Worm (Caenorhabditis elegans) whole organism, L4 larva: ENCODE measurements around the gene rnf-113.

Experiments used
- F44E2.7 ChIP-seq: fragments of 200-800 bp; sonication (Bioruptor generic); IDR thresholded peaks from 2 replicates; pipeline ENCODE4 v2.1.2; 2022; ENCODE audit warnings: missing genetic modification characterization, missing compliant biosample characterization
- F49E8.2 ChIP-seq: sonication (generic microtip); optimal IDR thresholded peaks from 2 replicates; lab custom pipeline; 2016; ENCODE audit warnings: missing compliant biosample characterization, mild to moderate bottlenecking, missing genetic modification characterization, borderline replicate concordance
- R02D3.7 ChIP-seq: fragments of 150-350 bp; sonication (generic microtip); optimal IDR thresholded peaks from 3 replicates; lab custom pipeline; 2014; ENCODE audit warnings: missing biosample characterization, missing genetic modification characterization
- ZK337.2 ChIP-seq: fragments of 200-800 bp; sonication (Bioruptor generic); IDR thresholded peaks from 2 replicates; pipeline ENCODE4 v1.3.6; 2022; ENCODE audit warnings: missing genetic modification reagents, missing genetic modification characterization, missing compliant biosample characterization
- aha-1 ChIP-seq: fragments of 150-350 bp; peaks from one replicate; lab custom pipeline; 2014; ENCODE audit warnings: missing biosample characterization, missing genetic modification characterization
- aly-2 ChIP-seq: sonication (generic microtip); optimal IDR thresholded peaks from 2 replicates; lab custom pipeline; 2018; ENCODE audit warnings: missing biosample characterization, missing genetic modification characterization
- arid-1 ChIP-seq: fragments of 200-800 bp; sonication (Bioruptor generic); conservative IDR thresholded peaks from 2 replicates; pipeline ENCODE4 v1.3.6; 2022; ENCODE audit warnings: missing genetic modification reagents, missing genetic modification characterization, missing compliant biosample characterization
- attf-4 ChIP-seq: sonication (generic microtip); optimal IDR thresholded peaks from 3 replicates; lab custom pipeline; 2017; ENCODE audit warnings: missing biosample characterization, missing genetic modification characterization
- ceh-20 ChIP-seq: fragments of 200-800 bp; sonication (Bioruptor generic); IDR thresholded peaks from 2 replicates; pipeline ENCODE4 v1.3.6; 2022; ENCODE audit warnings: missing genetic modification reagents, missing genetic modification characterization, missing compliant biosample characterization
- ceh-28 ChIP-seq: fragments of 150-350 bp; optimal IDR thresholded peaks from 2 replicates; lab custom pipeline; 2014; ENCODE audit warnings: missing biosample characterization, missing genetic modification reagents, missing genetic modification characterization
- ceh-62 ChIP-seq: sonication (generic microtip); optimal IDR thresholded peaks from 2 replicates; lab custom pipeline; 2017; ENCODE audit warnings: missing biosample characterization, missing genetic modification characterization
- ceh-82 ChIP-seq: sonication (generic microtip); optimal IDR thresholded peaks from 2 replicates; lab custom pipeline; 2017; ENCODE audit warnings: missing biosample characterization, missing genetic modification characterization
- daf-12 ChIP-seq: fragments of 150-350 bp; optimal IDR thresholded peaks from 2 replicates; lab custom pipeline; 2014; ENCODE audit warnings: missing biosample characterization, missing genetic modification reagents, missing genetic modification characterization
- daf-16 ChIP-seq, 3 experiments: sonication (generic microtip); optimal IDR thresholded peaks; 2 replicates each; lab custom pipeline; 2016 to 2017; ENCODE audit warnings: missing genetic modification characterization in 3 of 3, missing genetic modification reagents in 3 of 3, mild to moderate bottlenecking in 2 of 3, missing compliant biosample characterization in 2 of 3, missing biosample characterization in 1 of 3, moderate library complexity in 1 of 3
- dmd-8 ChIP-seq: fragments of 200-800 bp; sonication (Bioruptor generic); IDR thresholded peaks from 2 replicates; pipeline ENCODE4 v1.3.6; 2022; ENCODE audit warnings: missing genetic modification characterization, missing compliant biosample characterization
- duxl-1 ChIP-seq: sonication (generic microtip); optimal IDR thresholded peaks from 2 replicates; lab custom pipeline; 2016; ENCODE audit warnings: mild to moderate bottlenecking, missing genetic modification characterization, moderate library complexity, missing compliant biosample characterization; ENCODE audit not compliant: poor library complexity
- dve-1 ChIP-seq: sonication (generic microtip); optimal IDR thresholded peaks from 2 replicates; lab custom pipeline; 2017; ENCODE audit warnings: antibody characterized with exemption, mild to moderate bottlenecking, missing genetic modification characterization, missing compliant biosample characterization; ENCODE audit not compliant: insufficient read depth
- egl-27 ChIP-seq: sonication (generic microtip); optimal IDR thresholded peaks from 3 replicates; lab custom pipeline; 2017; ENCODE audit warnings: missing biosample characterization, missing genetic modification reagents, missing genetic modification characterization
- fkh-10 ChIP-seq: fragments of 150-350 bp; optimal IDR thresholded peaks from 2 replicates; lab custom pipeline; 2014; ENCODE audit warnings: missing biosample characterization, missing genetic modification reagents, missing genetic modification characterization
- gei-8 ChIP-seq: fragments of 200-800 bp; sonication (Bioruptor generic); optimal IDR thresholded peaks from 2 replicates; lab custom pipeline; 2018; ENCODE audit warnings: mild to moderate bottlenecking, missing genetic modification characterization, missing compliant biosample characterization
- hif-1 ChIP-seq, 2 experiments: sonication (generic microtip); optimal IDR thresholded peaks; 2 replicates each; lab custom pipeline; 2016 to 2017; ENCODE audit warnings: missing compliant biosample characterization in 2 of 2, missing genetic modification characterization in 2 of 2, missing genetic modification reagents in 2 of 2, missing genotype in 2 of 2, mild to moderate bottlenecking in 1 of 2
- hlh-11 ChIP-seq: fragments of 200-800 bp; sonication (Bioruptor generic); optimal IDR thresholded peaks from 2 replicates; lab custom pipeline; 2018; ENCODE audit warnings: mild to moderate bottlenecking, missing genetic modification characterization, missing compliant biosample characterization
- jun-1 ChIP-seq: fragments of 150-350 bp; optimal IDR thresholded peaks from 2 replicates; lab custom pipeline; 2014; ENCODE audit warnings: missing biosample characterization, missing genetic modification reagents, missing genetic modification characterization
- lim-7 ChIP-seq: fragments of 200-800 bp; sonication (Bioruptor generic); IDR thresholded peaks from 2 replicates; pipeline ENCODE4 v1.3.6; 2022; ENCODE audit warnings: missing genetic modification characterization, missing compliant biosample characterization
- lin-1 ChIP-seq: fragments of 200-800 bp; sonication (Bioruptor generic); IDR thresholded peaks from 2 replicates; pipeline ENCODE4 v1.3.6; 2022; ENCODE audit warnings: missing genetic modification reagents, missing genetic modification characterization, missing compliant biosample characterization
- lin-29 ChIP-seq: fragments of 200-800 bp; sonication (Bioruptor generic); IDR thresholded peaks from 2 replicates; pipeline ENCODE4 v1.3.6; 2022; ENCODE audit warnings: missing genetic modification reagents, missing genetic modification characterization, missing compliant biosample characterization
- lsy-2 ChIP-seq, 2 experiments: fragments of 150-350 bp in 1 of 2; sonication (generic microtip) in 1 of 2; optimal IDR thresholded peaks; 2 replicates each; lab custom pipeline; 2014 to 2017; ENCODE audit warnings: missing biosample characterization in 2 of 2, missing genetic modification characterization in 2 of 2
- madf-9 ChIP-seq: fragments of 200-800 bp; sonication (Bioruptor generic); conservative IDR thresholded peaks from 2 replicates; pipeline ENCODE4 v1.3.6; 2022; ENCODE audit warnings: missing genetic modification reagents, missing genetic modification characterization, missing compliant biosample characterization
- mdt-29 ChIP-seq: fragments of 200-800 bp; sonication (Bioruptor generic); IDR thresholded peaks from 2 replicates; pipeline ENCODE4 v1.3.6; 2022; ENCODE audit warnings: missing genetic modification reagents, missing genetic modification characterization, missing compliant biosample characterization
- mes-2 ChIP-seq: sonication (generic microtip); optimal IDR thresholded peaks from 2 replicates; lab custom pipeline; 2016; ENCODE audit warnings: missing genotype, mild to moderate bottlenecking, missing genetic modification characterization, missing compliant biosample characterization; ENCODE audit not compliant: poor library complexity, severe bottlenecking
- mxl-2 ChIP-seq: fragments of 200-800 bp; sonication (Bioruptor generic); conservative IDR thresholded peaks from 2 replicates; pipeline ENCODE4 v1.3.6; 2022; ENCODE audit warnings: missing genetic modification reagents, missing genetic modification characterization, missing compliant biosample characterization
- nhr-10 ChIP-seq: fragments of 150-350 bp; optimal IDR thresholded peaks from 2 replicates; lab custom pipeline; 2014; ENCODE audit warnings: missing biosample characterization, missing genetic modification characterization
- nhr-102 ChIP-seq: sonication (generic microtip); optimal IDR thresholded peaks from 2 replicates; lab custom pipeline; 2016; ENCODE audit warnings: mild to moderate bottlenecking, missing genetic modification characterization, moderate library complexity, missing compliant biosample characterization
- nhr-111 ChIP-seq: fragments of 200-800 bp; sonication (Bioruptor generic); optimal IDR thresholded peaks from 2 replicates; lab custom pipeline; 2018; ENCODE audit warnings: mild to moderate bottlenecking, missing genetic modification characterization, missing compliant biosample characterization
- nhr-28 ChIP-seq: fragments of 150-350 bp; optimal IDR thresholded peaks from 2 replicates; lab custom pipeline; 2014; ENCODE audit warnings: missing biosample characterization, missing genetic modification characterization
- nhr-41 ChIP-seq: fragments of 200-800 bp; sonication (Bioruptor generic); IDR thresholded peaks from 2 replicates; pipeline ENCODE4 v1.3.6; 2022; ENCODE audit warnings: missing genetic modification reagents, missing genetic modification characterization, missing compliant biosample characterization
- nhr-42 ChIP-seq: fragments of 200-800 bp; sonication (Bioruptor generic); IDR thresholded peaks from 2 replicates; pipeline ENCODE4 v1.3.6; 2022; ENCODE audit warnings: missing genetic modification characterization, missing compliant biosample characterization
- nhr-76 ChIP-seq: fragments of 150-350 bp; optimal IDR thresholded peaks from 2 replicates; lab custom pipeline; 2014; ENCODE audit warnings: missing biosample characterization, missing genetic modification characterization
- pha-4 ChIP-seq, 2 experiments: fragments of 150-350 bp in 1 of 2; fragments of 200-800 bp in 1 of 2; sonication (Bioruptor generic) in 1 of 2; IDR thresholded peaks in 1 of 2; optimal IDR thresholded peaks in 1 of 2; 2 replicates each; pipeline versions ENCODE4 v1.3.6 to Lab custom; 2014 to 2022; ENCODE audit warnings: missing genetic modification characterization in 2 of 2, missing genetic modification reagents in 2 of 2, missing biosample characterization in 1 of 2, missing compliant biosample characterization in 1 of 2
- php-3 ChIP-seq: fragments of 200-800 bp; sonication (Bioruptor generic); IDR thresholded peaks from 2 replicates; pipeline ENCODE4 v1.3.6; 2022; ENCODE audit warnings: missing genetic modification reagents, missing genetic modification characterization, missing compliant biosample characterization
- saeg-2 ChIP-seq: fragments of 200-800 bp; sonication (Bioruptor generic); IDR thresholded peaks from 2 replicates; pipeline ENCODE4 v1.3.6; 2022; ENCODE audit warnings: missing genetic modification reagents, missing genetic modification characterization, missing compliant biosample characterization
- set-16 ChIP-seq: fragments of 200-800 bp; sonication (Bioruptor generic); IDR thresholded peaks from 2 replicates; pipeline ENCODE4 v1.3.6; 2022; ENCODE audit warnings: missing genetic modification reagents, missing genetic modification characterization, missing compliant biosample characterization
- snpc-1.2 ChIP-seq: fragments of 200-800 bp; sonication (Bioruptor generic); IDR thresholded peaks from 2 replicates; pipeline ENCODE4 v1.3.6; 2022; ENCODE audit warnings: missing genetic modification reagents, missing genetic modification characterization, missing compliant biosample characterization
- spr-3 ChIP-seq: fragments of 200-800 bp; sonication (Bioruptor generic); optimal IDR thresholded peaks from 2 replicates; lab custom pipeline; 2018; ENCODE audit warnings: mild to moderate bottlenecking, missing genetic modification characterization, missing compliant biosample characterization
- tag-97 ChIP-seq: fragments of 200-800 bp; sonication (Bioruptor generic); IDR thresholded peaks from 2 replicates; pipeline ENCODE4 v1.3.6; 2022; ENCODE audit warnings: missing genetic modification characterization, missing compliant biosample characterization
- zag-1 ChIP-seq: fragments of 150-350 bp; optimal IDR thresholded peaks from 2 replicates; lab custom pipeline; 2014; ENCODE audit warnings: missing biosample characterization, missing genetic modification characterization
- zip-11 ChIP-seq: fragments of 200-800 bp; sonication (Bioruptor generic); IDR thresholded peaks from 2 replicates; pipeline ENCODE4 v1.3.6; 2022; ENCODE audit warnings: missing genetic modification characterization, missing compliant biosample characterization
- ztf-7 ChIP-seq: fragments of 150-350 bp; optimal IDR thresholded peaks from 2 replicates; lab custom pipeline; 2014; ENCODE audit warnings: missing biosample characterization, missing genetic modification characterization

rnf-113 gene

DNA sequence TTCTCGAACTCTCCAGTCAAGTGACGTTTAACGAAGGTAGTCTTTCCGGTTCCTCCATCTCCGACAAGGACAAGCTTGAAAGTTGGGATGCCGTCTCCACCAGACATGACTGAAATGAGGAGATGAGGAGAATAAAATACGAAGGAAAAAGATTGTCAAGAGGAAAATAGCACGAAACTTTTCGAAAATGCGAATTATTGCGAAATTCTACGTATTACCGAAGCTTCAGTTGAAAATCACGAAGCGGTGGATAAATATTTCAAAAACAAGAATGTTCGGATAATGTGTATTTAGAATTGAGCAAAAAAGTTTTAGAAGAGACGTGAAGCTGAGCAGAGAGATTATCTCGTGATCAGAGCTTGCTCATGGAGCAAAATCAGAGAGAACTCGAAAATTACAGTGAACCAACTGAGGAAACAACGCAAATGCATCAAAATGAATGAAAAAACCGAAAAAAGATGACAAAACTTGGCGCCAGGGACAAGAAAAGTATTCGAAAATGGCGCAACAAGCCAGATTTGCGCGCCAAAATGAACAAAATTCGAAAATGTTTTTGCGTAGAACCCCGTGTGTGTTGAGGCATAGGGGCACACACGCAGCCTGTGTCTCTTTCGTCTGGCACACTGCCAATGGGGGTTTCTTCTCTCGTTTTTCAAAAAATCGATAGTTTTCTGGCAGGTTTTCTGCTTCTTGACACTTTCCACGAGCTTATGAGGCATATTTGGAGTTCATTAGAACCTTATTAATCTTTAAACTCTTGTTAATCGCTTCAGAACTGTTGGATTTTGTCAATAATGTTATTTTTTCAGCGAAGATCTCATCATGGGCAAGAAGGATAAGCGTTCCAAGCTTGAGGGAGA lies 9.6 kb downstream of the rnf-113 start, which contains the start of the genes ran-1 and dkc-1 (continued):
- TF ChIP-seq tag-97 (GFP tag; lab: Robert Waterston, UW), result no peak
- no peak for TF ChIP-seq egl-27
- no peak for TF ChIP-seq fkh-10 (GFP tag; lab: Kevin White, UChicago)
- no peak for TF ChIP-seq ceh-20 (GFP tag; lab: Robert Waterston, UW)
- peak in 1 of 2 experiments; percentile 54 for TF ChIP-seq hif-1 (tag; optimal IDR thresholded peaks at IDR 0.05; lab: Kevin White, UChicago)
- peak; percentile 39; the same call in 1 of the 2 replicates for TF ChIP-seq arid-1 (GFP tag; lab: Robert Waterston, UW)
- no peak for TF ChIP-seq lim-7 (GFP tag; lab: Robert Waterston, UW)
- TF ChIP-seq F49E8.2 (tag; lab: Kevin White, UChicago), result peak; percentile 44
- no peak for TF ChIP-seq dmd-8 (GFP tag; lab: Robert Waterston, UW)
- no peak for TF ChIP-seq nhr-42
- TF ChIP-seq spr-3 (GFP tag; lab: Kevin White, UChicago), result no peak
- TF ChIP-seq nhr-10 (tag; lab: Kevin White, UChicago), result no peak
- no peak for TF ChIP-seq aly-2 (tag; lab: Kevin White, UChicago)
- TF ChIP-seq nhr-28, result peak; percentile 54
- no peak for TF ChIP-seq ztf-7
- no peak for TF ChIP-seq jun-1 (tag; lab: Kevin White, UChicago)
- no peak for TF ChIP-seq mxl-2
- no peak for TF ChIP-seq daf-16 (GFP tag; optimal IDR thresholded peaks at IDR 0.05; lab: Kevin White, UChicago)
- peak; percentile 46 for TF ChIP-seq daf-16 (tag; optimal IDR thresholded peaks at IDR 0.05; lab: Kevin White, UChicago)
- TF ChIP-seq ZK337.2, result no peak
- no peak for TF ChIP-seq duxl-1 (tag; lab: Kevin White, UChicago)
- TF ChIP-seq madf-9 (GFP tag; lab: Robert Waterston, UW), result 0 out of 2 replicates have a peak, but pooled peaks have one; percentile 19
- no peak for TF ChIP-seq zip-11 (GFP tag; lab: Robert Waterston, UW)
- peak; percentile 79 for TF ChIP-seq dve-1 (tag; lab: Kevin White, UChicago)
- peak; percentile 12 for TF ChIP-seq nhr-102 (tag; lab: Kevin White, UChicago)
- TF ChIP-seq daf-12 (tag; lab: Kevin White, UChicago), result no peak
- TF ChIP-seq pha-4 (GFP tag; IDR thresholded peaks at IDR 0.05; lab: Robert Waterston, UW), result no peak
- TF ChIP-seq pha-4 (tag; optimal IDR thresholded peaks at IDR 0.05; lab: Kevin White, UChicago), result peak; percentile 25
- peak; percentile 58 for TF ChIP-seq hlh-11
- TF ChIP-seq R02D3.7 (tag; lab: Kevin White, UChicago), result no peak
- peak in 1 of 2 experiments; percentile 85 for TF ChIP-seq lsy-2 (tag; optimal IDR thresholded peaks at IDR 0.05; lab: Kevin White, UChicago)
- no peak for TF ChIP-seq snpc-1.2 (GFP tag; lab: Robert Waterston, UW)
- TF ChIP-seq nhr-76 (tag; lab: Kevin White, UChicago), result no peak
- TF ChIP-seq ceh-28, result peak; percentile 48
- TF ChIP-seq mdt-29 (GFP tag; lab: Robert Waterston, UW), result no peak
- peak; percentile 84 for TF ChIP-seq mes-2 (tag; lab: Kevin White, UChicago)
- no peak for TF ChIP-seq zag-1
- TF ChIP-seq nhr-41 (GFP tag; lab: Robert Waterston, UW), result no peak
- TF ChIP-seq php-3 (GFP tag; lab: Robert Waterston, UW), result no peak
- TF ChIP-seq ceh-62 (tag; lab: Kevin White, UChicago), result no peak
- no peak for TF ChIP-seq nhr-111 (GFP tag; lab: Kevin White, UChicago)
- TF ChIP-seq attf-4, result no peak
- no peak for TF ChIP-seq gei-8
- TF ChIP-seq saeg-2 (GFP tag; lab: Robert Waterston, UW), result no peak
- TF ChIP-seq set-16 (GFP tag; lab: Robert Waterston, UW), result no peak
- peak; percentile 98 for TF ChIP-seq aha-1 (tag; lab: Kevin White, UChicago)
- TF ChIP-seq F44E2.7 (GFP tag; lab: Robert Waterston, UW), result no peak
- TF ChIP-seq lin-1, result no peak
- no peak for TF ChIP-seq lin-29 (GFP tag; lab: Robert Waterston, UW)
- TF ChIP-seq ceh-82 (tag; lab: Kevin White, UChicago), result no peak
